Worm (Caenorhabditis elegans): ENCODE measurements around the gene R107.9.

R107.9 gene

ce11 chrIII:9017181-9017651 lies 20.5 kb upstream of the R107.9 start, which contains the start of gene F59B2.12:
Gene F59B2.12 (plus strand): TSS chrIII:9017601.
- TF ChIP-seq unc-62 (GFP tag; optimal IDR thresholded peaks at IDR 0.05 in 1 of 2) (peak in 1 of 2 experiments; percentile 90), unc-62 (tag; optimal IDR thresholded peaks at IDR 0.05) (no peak), mes-2 (tag; optimal IDR thresholded peaks at IDR 0.05; ENCODE audit: poor library complexity, severe bottlenecking) (no peak)

DNA sequence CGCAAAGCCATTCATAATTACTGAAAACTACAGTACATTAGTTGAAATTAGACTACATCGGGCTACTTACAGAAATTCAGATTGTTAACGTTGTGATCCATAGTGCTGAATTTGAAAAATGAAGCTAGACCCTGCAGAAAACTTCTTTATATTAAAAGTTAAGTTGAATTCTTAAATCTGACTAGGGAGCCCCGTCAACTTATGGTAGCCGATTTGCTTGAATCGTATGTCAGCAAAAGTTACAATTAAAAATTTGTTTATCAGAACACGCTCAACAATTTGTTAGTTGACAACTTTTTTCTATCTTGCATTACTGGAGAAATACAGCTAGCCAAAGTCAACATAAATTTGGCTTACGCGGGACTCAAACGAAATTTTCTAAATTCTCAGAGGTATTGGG lies 15.2 kb upstream of the R107.9 start, which contains the start of gene F59B2.14:
Gene F59B2.14 (minus strand): TSS at position 101 of the 400 bp plus-strand sequence.
- no peak for TF ChIP-seq T20F7.1 (GFP tag; optimal IDR thresholded peaks at IDR 0.05)
- no peak for TF ChIP-seq lin-38 (GFP tag; IDR thresholded peaks at IDR 0.05)
- no peak for TF ChIP-seq daf-16 (GFP tag; optimal IDR thresholded peaks at IDR 0.05)
- TF ChIP-seq daf-16 (tag; optimal IDR thresholded peaks at IDR 0.05): no peak
- TF ChIP-seq lin-29 (GFP tag; IDR thresholded peaks at IDR 0.05): no peak
- TF ChIP-seq F49E8.2 (tag; optimal IDR thresholded peaks at IDR 0.05; ENCODE audit: borderline replicate concordance): no peak
- TF ChIP-seq rbr-2 (tag; optimal IDR thresholded peaks at IDR 0.05): no peak
- TF ChIP-seq php-3 (GFP tag; IDR thresholded peaks at IDR 0.05): no peak
- no peak for TF ChIP-seq snpc-4 (tag; optimal IDR thresholded peaks at IDR 0.05)
- TF ChIP-seq zip-11 (GFP tag; IDR thresholded peaks at IDR 0.05): no peak
- TF ChIP-seq attf-4 (tag; optimal IDR thresholded peaks at IDR 0.05): no peak
- TF ChIP-seq zag-1 (tag; optimal IDR thresholded peaks at IDR 0.05): no peak
- no peak for TF ChIP-seq nhr-48 (tag; optimal IDR thresholded peaks at IDR 0.05)
- TF ChIP-seq spr-3 (GFP tag; optimal IDR thresholded peaks at IDR 0.05): no peak
- no peak for TF ChIP-seq vab-7 (GFP tag; IDR thresholded peaks at IDR 0.05)
- TF ChIP-seq tra-1 (GFP tag; IDR thresholded peaks at IDR 0.05): no peak
- no peak for TF ChIP-seq nhr-102 (tag; optimal IDR thresholded peaks at IDR 0.05)
- TF ChIP-seq F37D6.2 (tag; optimal IDR thresholded peaks at IDR 0.05): no peak
- TF ChIP-seq nhr-111 (GFP tag; optimal IDR thresholded peaks at IDR 0.05): no peak
- TF ChIP-seq ZK337.2 (GFP tag; IDR thresholded peaks at IDR 0.05): no peak
- TF ChIP-seq nhr-25 (tag; optimal IDR thresholded peaks at IDR 0.05; ENCODE audit: borderline replicate concordance, insufficient read depth): no peak

ce11 chrIII:9023601-9024000 lies 14.2 kb upstream of the R107.9 start:
- TF ChIP-seq Y5F2A.4 (GFP tag; optimal IDR thresholded peaks at IDR 0.05) (no peak), unc-62 (GFP tag; optimal IDR thresholded peaks at IDR 0.05 in 1 of 2) (peak in 1 of 2 experiments; percentile 92), unc-62 (tag; optimal IDR thresholded peaks at IDR 0.05) (no peak)

ce11 chrIII:9026951-9027350 lies 10.8 kb upstream of the R107.9 start, which contains the start of gene F59B2.13:
Gene F59B2.13 (minus strand): TSS chrIII:9027051.
- TF ChIP-seq ces-1 (GFP tag; optimal IDR thresholded peaks at IDR 0.05) (no peak), daf-19 (GFP tag; conservative IDR thresholded peaks at IDR 0.05) (no peak), lin-38 (GFP tag; IDR thresholded peaks at IDR 0.05) (no peak), ceh-82 (tag; optimal IDR thresholded peaks at IDR 0.05) (no peak), arid-1 (GFP tag; conservative IDR thresholded peaks at IDR 0.05) (no peak), daf-12 (tag; optimal IDR thresholded peaks at IDR 0.05) (no peak), ceh-28 (tag; optimal IDR thresholded peaks at IDR 0.05) (no peak), nhr-237 (tag; optimal IDR thresholded peaks at IDR 0.05) (no peak), saeg-2 (GFP tag; IDR thresholded peaks at IDR 0.05) (no peak), mes-2 (tag; optimal IDR thresholded peaks at IDR 0.05; ENCODE audit: poor library complexity, severe bottlenecking) (no peak), zfp-3 (GFP tag; conservative IDR thresholded peaks at IDR 0.05) (no peak), F44E2.7 (GFP tag; IDR thresholded peaks at IDR 0.05) (no peak), unc-130 (GFP tag; optimal IDR thresholded peaks at IDR 0.05) (no peak), php-3 (GFP tag; IDR thresholded peaks at IDR 0.05) (no peak), F26F4.8 (GFP tag; conservative IDR thresholded peaks at IDR 0.05) (no peak), lin-29 (GFP tag; IDR thresholded peaks at IDR 0.05) (no peak), zag-1 (tag; optimal IDR thresholded peaks at IDR 0.05) (no peak)

Measured in whole organism, L4 larva.